Fruit fly (Drosophila melanogaster) whole organism, prepupa: Measurements from ENCODE around the gene Hsp67Bc.

Source experiments
- CG10631 ChIP-seq: fragments of 200-800 bp; sonication (Bioruptor generic); optimal IDR thresholded peaks from 2 replicates; lab custom pipeline; 2016; ENCODE audit warnings: missing biosample characterization, missing genetic modification characterization
- CG15336 ChIP-seq: fragments of 200-800 bp; sonication (Bioruptor generic); IDR thresholded peaks from 2 replicates; pipeline ENCODE4 v1.3.6; 2022; ENCODE audit warnings: missing biosample characterization, missing genetic modification characterization
- CG32006 ChIP-seq: fragments of 200-800 bp; sonication (Bioruptor generic); optimal IDR thresholded peaks from 3 replicates; lab custom pipeline; 2017; ENCODE audit warnings: missing biosample characterization, mild to moderate bottlenecking, missing genetic modification characterization
- CG3919 ChIP-seq: fragments of 200-800 bp; sonication (Bioruptor generic); optimal IDR thresholded peaks from 3 replicates; lab custom pipeline; 2016; ENCODE audit warnings: missing biosample characterization, missing genetic modification characterization
- CG4318 ChIP-seq: fragments of 200-800 bp; sonication (Bioruptor generic); optimal IDR thresholded peaks from 3 replicates; lab custom pipeline; 2017; ENCODE audit warnings: missing biosample characterization, mild to moderate bottlenecking, missing genetic modification characterization
- CG6276 ChIP-seq: fragments of 200-800 bp; sonication (Bioruptor generic); optimal IDR thresholded peaks from 2 replicates; lab custom pipeline; 2017; ENCODE audit warnings: missing biosample characterization, mild to moderate bottlenecking, missing genetic modification characterization
- CG8119 ChIP-seq: fragments of 200-800 bp; sonication (Bioruptor generic); IDR thresholded peaks from 3 replicates; pipeline ENCODE4 v1.3.6; 2022; ENCODE audit warnings: missing biosample characterization, missing genetic modification characterization
- CG8319 ChIP-seq: fragments of 200-800 bp; sonication (Bioruptor generic); optimal IDR thresholded peaks from 3 replicates; lab custom pipeline; 2016; ENCODE audit warnings: missing biosample characterization, missing genetic modification characterization
- Gug ChIP-seq: fragments of 200-800 bp; sonication (Bioruptor generic); IDR thresholded peaks from 2 replicates; pipeline ENCODE4 v1.3.6; 2022; ENCODE audit warnings: missing biosample characterization, missing genetic modification characterization
- OdsH ChIP-seq: fragments of 200-800 bp; sonication (Bioruptor generic); optimal IDR thresholded peaks from 3 replicates; lab custom pipeline; 2016; ENCODE audit warnings: missing biosample characterization, missing genetic modification characterization

DNA sequence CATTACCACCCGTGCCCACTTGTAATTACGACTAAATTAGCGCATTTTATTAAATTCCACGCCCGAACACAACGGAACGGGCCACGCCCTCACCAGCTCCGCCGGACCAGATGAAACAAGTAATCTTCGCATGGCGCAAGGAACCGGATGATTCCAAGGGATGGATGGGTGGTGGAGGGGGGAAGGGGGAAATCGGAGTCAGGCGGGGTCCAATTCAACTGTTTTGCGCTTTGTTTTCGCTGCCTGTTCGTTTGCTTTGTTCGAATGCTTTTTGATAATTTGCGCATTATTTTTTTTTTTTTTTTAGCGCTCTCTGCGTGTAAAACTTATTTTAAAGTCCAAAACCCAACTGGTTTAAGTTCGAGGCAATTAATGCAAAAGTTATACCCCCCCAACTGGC lies 24.4 kb upstream of the Hsp67Bc start:
- TF ChIP-seq CG8319 (GFP tag; lab: Kevin White, UChicago) (no peak), CG15336 (GFP tag; lab: Robert Waterston, UW) (no peak), CG6276 (GFP tag; lab: Kevin White, UChicago) (no peak), Gug (no peak), OdsH (GFP tag; lab: Kevin White, UChicago) (no peak), CG4318 (GFP tag; lab: Kevin White, UChicago) (no peak), CG8119 (GFP tag; lab: Robert Waterston, UW) (no peak), CG3919 (no peak), CG32006 (GFP tag; lab: Kevin White, UChicago) (no peak), CG10631 (no peak)
